Fruit fly (Drosophila melanogaster) Kc167 (cell line): Measurements from ENCODE around the gene Syx4.

Experiments used
- Myc ChIP-seq: fragments of >200 bp; optimal IDR thresholded peaks from 2 replicates; lab custom pipeline; 2017; ENCODE audit warnings: missing external identifiers
- Sin3A ChIP-seq: fragments of >200 bp; optimal IDR thresholded peaks from 2 replicates; lab custom pipeline; 2018; ENCODE audit warnings: missing external identifiers
- h ChIP-seq: fragments of >200 bp; optimal IDR thresholded peaks from 3 replicates; lab custom pipeline; 2018; ENCODE audit warnings: missing external identifiers
- insv ChIP-seq: fragments of >200 bp; optimal IDR thresholded peaks from 3 replicates; lab custom pipeline; 2018; ENCODE audit warnings: missing external identifiers
- psq ChIP-seq: fragments of >200 bp; optimal IDR thresholded peaks from 2 replicates; lab custom pipeline; 2017; ENCODE audit warnings: missing external identifiers
- ttk ChIP-seq: sonication (Bioruptor generic); optimal IDR thresholded peaks from 2 replicates; lab custom pipeline; 2017; ENCODE audit warnings: missing external identifiers

The Syx4 gene

DNA sequence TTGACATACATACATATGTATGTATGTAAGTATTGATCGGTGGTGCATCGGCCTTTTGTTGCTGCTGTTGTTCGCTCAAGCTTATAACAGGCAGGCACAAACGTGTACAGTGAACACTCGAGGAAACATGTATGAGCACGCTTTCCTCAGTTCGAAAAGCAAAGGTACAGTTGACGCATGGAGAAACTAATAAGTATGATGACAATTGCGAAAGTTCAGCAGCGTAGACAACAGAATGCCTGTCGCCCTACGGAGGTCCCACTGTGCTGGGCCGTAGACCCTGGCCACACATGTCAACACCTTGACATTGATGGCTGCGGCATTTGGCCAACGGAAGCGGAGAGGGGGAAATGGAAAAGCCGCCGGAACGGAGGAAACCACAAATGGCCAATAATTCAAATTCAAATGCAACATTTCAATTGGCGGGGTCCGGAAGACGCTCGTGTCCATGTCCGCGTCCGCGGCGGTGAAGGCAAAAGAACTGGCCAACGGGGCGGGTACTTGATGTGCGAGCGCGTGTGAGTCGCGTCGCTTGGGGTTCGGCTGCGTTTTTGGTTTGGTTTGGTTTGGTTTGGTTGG lies 35.6 kb downstream of the Syx4 start, which contains the start of gene CG2681:
Gene CG2681, plus strand, starts transcription at position 529 of the 579 bp plus-strand sequence.
- TF ChIP-seq ttk (lab: Kevin White, UChicago): no peak
- TF ChIP-seq Myc: no peak
- TF ChIP-seq psq (lab: Kevin White, UChicago): no peak
- TF ChIP-seq insv (lab: Kevin White, UChicago): no peak
- no peak for TF ChIP-seq Sin3A (lab: Kevin White, UChicago)
- no peak for TF ChIP-seq h (lab: Kevin White, UChicago)

DNA sequence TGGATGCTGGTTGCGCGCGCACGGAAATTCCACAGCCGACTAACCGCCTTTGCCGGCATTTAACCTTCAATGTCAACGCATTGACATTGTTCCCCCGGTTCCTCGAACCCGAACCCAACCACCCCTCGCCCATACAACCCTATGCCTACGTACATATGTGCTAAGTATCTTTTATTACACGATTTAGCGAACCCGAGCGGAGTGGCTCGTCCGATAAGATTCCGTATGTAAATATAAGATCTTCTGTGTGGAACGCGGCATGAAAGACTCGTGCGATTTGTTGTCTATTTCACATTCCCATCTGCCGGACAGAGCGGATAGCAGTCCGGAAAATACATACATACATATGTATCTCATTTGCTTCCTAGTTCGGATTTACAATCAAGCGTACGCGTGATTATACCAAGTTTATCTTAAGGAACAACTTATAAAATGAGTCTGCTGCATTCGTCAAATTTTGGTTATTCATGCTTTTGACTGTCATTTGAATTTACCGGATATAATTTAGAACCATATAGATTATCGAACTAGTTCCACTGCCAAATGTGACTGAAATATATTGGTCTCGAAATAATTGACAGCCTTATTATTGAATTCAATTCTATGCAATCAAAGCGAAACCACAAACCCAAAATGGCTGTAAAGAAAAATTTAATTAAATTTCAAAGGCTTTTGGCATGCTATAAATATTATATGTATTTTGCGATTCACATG lies 36.3 kb downstream of the Syx4 start, which contains the start of gene CG2680:
Gene CG2680, minus strand, starts transcription at position 51 of the 714 bp plus-strand sequence.
- TF ChIP-seq Sin3A (lab: Kevin White, UChicago) (no peak), h (lab: Kevin White, UChicago) (no peak), ttk (lab: Kevin White, UChicago) (no peak), insv (lab: Kevin White, UChicago) (no peak), Myc (no peak), psq (lab: Kevin White, UChicago) (no peak)

DNA sequence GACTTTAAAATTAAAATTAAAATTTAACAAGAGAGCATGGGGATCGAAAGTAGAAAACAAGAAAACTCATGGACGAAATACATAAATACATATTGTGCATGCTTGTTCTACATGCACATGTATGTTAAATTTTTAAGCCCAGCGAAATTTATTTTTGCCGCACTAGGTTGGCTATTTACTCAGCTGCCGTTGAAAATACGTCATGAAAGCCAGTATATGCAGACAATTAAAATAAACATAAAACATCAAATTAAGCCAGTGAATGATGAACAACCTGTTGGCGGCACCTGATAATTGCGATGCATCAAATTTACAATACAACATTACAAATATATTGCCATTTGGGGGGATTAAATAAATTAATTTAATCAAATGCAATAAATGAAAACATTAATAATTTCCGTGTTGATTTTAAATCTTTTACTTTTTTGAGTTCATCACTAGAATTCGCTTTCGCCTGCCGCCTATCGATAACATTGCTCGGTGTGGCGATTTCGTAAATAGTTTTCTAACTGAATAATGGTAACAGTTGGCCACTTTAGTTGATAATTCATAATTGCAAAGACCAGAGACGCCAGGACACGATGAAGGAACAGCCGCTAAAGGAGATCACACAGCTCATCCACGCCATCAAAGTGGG lies 39.6 kb downstream of the Syx4 start, which contains the start of gene eIF2Bbeta:
Gene eIF2Bbeta, plus strand, starts transcription at position 438 of the 640 bp plus-strand sequence.
- TF ChIP-seq Myc (no peak), h (lab: Kevin White, UChicago) (no peak), psq (lab: Kevin White, UChicago) (no peak), insv (lab: Kevin White, UChicago) (no peak), ttk (lab: Kevin White, UChicago) (no peak), Sin3A (lab: Kevin White, UChicago) (no peak)

DNA sequence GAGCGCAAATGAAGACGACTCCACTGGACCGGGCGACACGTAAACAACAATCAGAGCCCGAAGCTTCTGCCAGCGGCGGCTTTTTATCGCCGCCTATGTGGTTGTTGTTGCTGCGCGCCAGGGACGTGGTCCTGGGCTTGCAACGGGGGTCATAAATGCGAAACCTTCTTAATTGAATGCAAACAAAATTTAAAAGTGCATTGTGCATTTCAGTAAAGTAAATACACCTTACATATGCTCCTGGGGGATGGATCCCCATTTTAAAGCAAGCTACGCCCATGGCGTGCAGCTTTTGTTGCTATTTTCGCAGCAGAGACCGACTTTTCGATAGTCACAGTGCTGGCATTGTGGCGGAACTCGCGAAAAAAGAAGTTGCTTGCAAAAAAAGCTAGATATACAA lies 40.2 kb downstream of the Syx4 start, which contains the start of gene Ugalt:
Gene Ugalt, minus strand, starts transcription at position 160 of the 400 bp plus-strand sequence.
- no peak for TF ChIP-seq insv (lab: Kevin White, UChicago)
- no peak for TF ChIP-seq psq (lab: Kevin White, UChicago)
- TF ChIP-seq Sin3A (lab: Kevin White, UChicago): no peak
- no peak for TF ChIP-seq h (lab: Kevin White, UChicago)
- TF ChIP-seq Myc: no peak
- TF ChIP-seq ttk (lab: Kevin White, UChicago): no peak

dm6 chrX:2698064-2698894 lies 45.6 kb downstream of the Syx4 start, which contains the start of the genes Spg7 and Lint-O:
Gene Spg7, minus strand, starts transcription at chrX:2698211.
Gene Lint-O, plus strand, starts transcription at chrX:2698701.
- TF ChIP-seq Myc (no peak), insv (lab: Kevin White, UChicago) (no peak), h (lab: Kevin White, UChicago) (no peak)

DNA sequence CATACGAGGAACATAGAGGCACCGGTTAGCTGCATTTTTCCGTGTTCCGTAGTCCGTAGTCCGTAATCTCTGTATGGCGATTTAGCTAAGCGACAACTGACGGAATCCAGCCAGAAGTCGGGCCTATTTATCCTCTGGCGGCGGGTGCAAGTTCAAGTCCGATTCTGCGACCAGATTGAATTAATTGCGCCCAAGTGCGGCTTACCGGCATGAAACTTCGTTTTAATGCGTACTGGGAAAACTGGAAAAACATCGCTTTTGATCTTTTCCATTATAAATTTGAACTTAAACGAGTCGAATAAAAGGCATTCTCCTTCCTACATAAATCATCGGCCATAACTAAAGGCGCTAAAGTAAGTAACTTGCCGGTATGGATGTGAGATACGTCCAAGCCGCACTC lies 50.1 kb downstream of the Syx4 start, which contains the start of gene dyw:
Gene dyw, minus strand, starts transcription at position 101 of the 400 bp plus-strand sequence.
- no peak for TF ChIP-seq ttk (lab: Kevin White, UChicago)
- TF ChIP-seq Myc: no peak
- TF ChIP-seq psq (lab: Kevin White, UChicago): no peak
- TF ChIP-seq h (lab: Kevin White, UChicago): no peak

DNA sequence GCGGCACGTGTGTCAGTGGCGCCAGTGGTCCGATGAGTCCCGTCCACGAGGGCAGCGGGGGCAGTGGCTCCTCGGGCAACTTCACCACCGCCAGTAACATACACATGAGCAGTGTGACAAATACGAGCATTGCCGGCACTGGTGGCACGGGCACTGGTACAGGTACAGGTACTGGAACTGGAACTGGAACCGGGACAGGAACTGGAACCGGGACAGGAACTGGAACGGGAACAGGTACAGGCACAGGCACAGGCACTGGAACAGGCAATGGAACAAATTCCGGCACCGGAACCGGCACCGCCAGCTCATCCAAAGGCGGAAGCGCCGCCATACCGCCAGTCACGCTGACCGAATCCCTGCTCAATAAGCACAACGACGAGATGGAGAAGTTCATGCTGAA lies 53.5 kb downstream of the Syx4 start:
- no peak for TF ChIP-seq Myc
- no peak for TF ChIP-seq Sin3A (lab: Kevin White, UChicago)
- no peak for TF ChIP-seq h (lab: Kevin White, UChicago)
- TF ChIP-seq psq (lab: Kevin White, UChicago): no peak
- TF ChIP-seq insv (lab: Kevin White, UChicago): no peak
- no peak for TF ChIP-seq ttk (lab: Kevin White, UChicago)
